Fruit fly (Drosophila melanogaster): Measurements from ENCODE around the gene Rpp30.

Gene Rpp30

DNA sequence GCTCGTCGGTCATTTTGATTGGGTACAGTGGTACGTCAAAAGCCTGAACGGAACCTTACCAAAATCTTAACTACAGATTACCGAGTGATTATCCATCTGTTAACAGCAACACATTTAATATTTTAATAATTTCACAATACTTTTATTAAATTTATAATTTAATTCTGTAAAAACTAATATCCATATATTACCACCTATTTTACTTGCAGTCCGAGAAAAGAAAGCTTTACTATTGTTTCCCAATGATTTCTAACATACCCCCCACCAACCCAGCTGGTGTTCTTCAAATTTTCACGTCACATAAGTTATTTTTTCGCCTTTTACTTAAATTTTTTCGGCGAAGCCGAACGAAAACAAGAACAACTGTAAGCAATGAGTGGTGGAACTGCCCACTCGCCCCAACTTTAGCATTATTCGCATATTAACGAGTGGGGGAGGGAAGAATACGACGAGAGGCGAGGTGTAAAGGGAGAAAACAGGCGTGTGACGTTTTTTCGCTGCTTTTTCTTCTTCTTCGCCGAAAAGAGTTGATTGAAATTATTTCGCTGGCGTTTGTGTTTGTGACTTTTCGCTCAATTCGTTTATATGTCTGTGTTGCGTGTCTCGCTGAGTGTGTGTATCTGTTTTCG lies 4.2 kb downstream of the Rpp30 start:
- no peak for TF ChIP-seq psq (optimal IDR thresholded peaks at IDR 0.05)
- TF ChIP-seq Myc (optimal IDR thresholded peaks at IDR 0.05), result no peak

DNA sequence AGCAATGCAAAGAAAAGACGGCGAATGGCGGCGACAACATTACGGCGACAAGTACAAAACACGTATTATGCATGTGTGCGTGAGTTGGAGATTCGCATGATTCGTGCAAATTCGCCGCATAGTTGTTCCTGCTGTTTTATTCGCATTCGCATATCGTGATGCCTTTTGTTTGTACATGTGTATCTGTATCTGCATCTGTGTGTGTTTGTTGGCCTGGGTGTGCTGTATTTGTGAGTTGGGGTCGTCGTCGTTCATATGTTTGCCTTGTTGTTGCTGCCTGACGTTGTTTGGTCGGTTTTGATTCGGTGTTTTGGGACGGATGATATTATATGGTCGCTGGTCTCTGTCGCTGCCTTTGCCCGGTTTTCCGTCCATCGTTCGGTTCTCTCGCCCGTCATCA lies 4.7 kb downstream of the Rpp30 start:
- no peak for TF ChIP-seq h (optimal IDR thresholded peaks at IDR 0.05)
- no peak for TF ChIP-seq ttk (optimal IDR thresholded peaks at IDR 0.05)
- no peak for TF ChIP-seq Myc (optimal IDR thresholded peaks at IDR 0.05)
- TF ChIP-seq insv (optimal IDR thresholded peaks at IDR 0.05), result no peak
- no peak for TF ChIP-seq psq (optimal IDR thresholded peaks at IDR 0.05)
- no peak for TF ChIP-seq Sin3A (optimal IDR thresholded peaks at IDR 0.05)

DNA sequence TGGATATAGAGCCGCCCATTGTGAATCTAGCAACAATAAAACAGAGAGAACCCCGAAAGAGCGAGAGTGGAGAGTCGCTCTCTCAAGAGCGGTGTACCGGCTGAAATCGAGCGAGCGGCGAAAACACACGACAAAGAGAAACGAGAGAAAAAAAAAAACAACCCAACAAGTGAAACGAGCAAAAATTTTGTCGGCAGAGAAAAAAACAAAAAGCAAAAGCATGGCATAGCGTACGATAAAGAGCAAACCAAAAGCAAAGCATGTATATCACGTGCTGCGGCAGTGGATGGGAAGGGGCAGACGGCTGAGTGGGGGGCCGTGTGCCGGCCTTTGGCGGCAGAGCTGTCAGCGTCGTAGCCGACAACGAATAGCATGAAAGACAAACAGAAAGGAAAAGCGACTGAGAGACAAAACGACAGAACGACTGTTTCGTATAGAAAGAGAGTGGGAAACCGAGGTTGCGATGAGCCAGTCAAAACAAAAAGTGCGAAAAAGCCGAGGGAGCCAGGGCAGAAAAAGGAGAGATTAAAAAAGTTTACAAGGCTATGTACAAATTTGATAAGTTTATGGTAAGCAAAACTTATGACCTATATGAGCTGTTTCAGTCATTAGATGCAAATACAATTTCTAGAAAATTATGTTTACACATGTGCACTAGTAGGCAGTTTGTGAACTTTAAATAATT lies 5.4 kb downstream of the Rpp30 start:
- no peak for TF ChIP-seq h (optimal IDR thresholded peaks at IDR 0.05)
- TF ChIP-seq Sin3A (optimal IDR thresholded peaks at IDR 0.05), result no peak
- TF ChIP-seq ttk (optimal IDR thresholded peaks at IDR 0.05), result no peak
- TF ChIP-seq Myc (optimal IDR thresholded peaks at IDR 0.05), result no peak
- TF ChIP-seq psq (optimal IDR thresholded peaks at IDR 0.05), result peak; percentile 80

DNA sequence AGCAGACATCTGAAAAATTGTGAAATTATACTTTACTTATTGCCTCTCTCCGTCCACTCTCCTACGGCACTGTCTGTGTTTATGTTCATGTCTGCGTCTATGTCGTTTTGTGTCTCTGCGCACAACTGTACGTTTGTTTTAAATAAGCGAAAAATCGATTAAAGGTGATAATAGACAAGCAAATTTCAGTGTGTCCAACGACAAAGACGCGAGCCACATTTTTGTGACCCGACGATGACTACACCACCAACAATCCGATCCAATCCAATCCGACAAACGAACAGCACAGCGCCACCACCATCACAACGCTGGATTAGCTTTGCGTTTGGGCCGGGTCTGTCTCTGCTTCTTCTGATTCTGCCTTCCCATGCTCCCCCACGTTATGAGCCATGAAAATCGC lies 7.6 kb downstream of the Rpp30 start:
- TF ChIP-seq psq (optimal IDR thresholded peaks at IDR 0.05), result no peak
- TF ChIP-seq insv (optimal IDR thresholded peaks at IDR 0.05), result no peak
- no peak for TF ChIP-seq h (optimal IDR thresholded peaks at IDR 0.05)
- TF ChIP-seq ttk (optimal IDR thresholded peaks at IDR 0.05), result no peak
- no peak for TF ChIP-seq Myc (optimal IDR thresholded peaks at IDR 0.05)
- TF ChIP-seq Sin3A (optimal IDR thresholded peaks at IDR 0.05), result no peak

DNA sequence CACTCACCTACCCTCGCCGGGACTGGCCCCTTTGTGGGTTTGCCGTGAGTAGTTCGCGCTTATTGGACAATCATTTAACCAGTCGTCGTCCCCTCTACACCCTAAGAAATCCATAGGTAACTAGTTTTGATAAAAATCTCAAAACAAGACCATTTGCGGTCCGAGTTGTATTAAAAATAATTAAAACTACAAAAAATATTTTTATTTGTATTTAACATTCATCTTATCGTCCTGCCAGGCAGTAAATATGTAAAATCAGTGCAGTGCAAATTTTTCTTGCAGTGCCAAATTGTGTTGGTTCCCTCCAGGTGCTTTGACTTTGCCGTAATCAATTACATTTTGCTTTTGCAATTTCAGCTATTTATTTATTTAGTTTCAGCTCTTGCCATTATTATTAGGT lies 8.4 kb downstream of the Rpp30 start:
- TF ChIP-seq insv (optimal IDR thresholded peaks at IDR 0.05) (no peak), ttk (optimal IDR thresholded peaks at IDR 0.05) (no peak), Sin3A (optimal IDR thresholded peaks at IDR 0.05) (no peak), psq (optimal IDR thresholded peaks at IDR 0.05) (no peak), Myc (optimal IDR thresholded peaks at IDR 0.05) (no peak), h (optimal IDR thresholded peaks at IDR 0.05) (no peak)

DNA sequence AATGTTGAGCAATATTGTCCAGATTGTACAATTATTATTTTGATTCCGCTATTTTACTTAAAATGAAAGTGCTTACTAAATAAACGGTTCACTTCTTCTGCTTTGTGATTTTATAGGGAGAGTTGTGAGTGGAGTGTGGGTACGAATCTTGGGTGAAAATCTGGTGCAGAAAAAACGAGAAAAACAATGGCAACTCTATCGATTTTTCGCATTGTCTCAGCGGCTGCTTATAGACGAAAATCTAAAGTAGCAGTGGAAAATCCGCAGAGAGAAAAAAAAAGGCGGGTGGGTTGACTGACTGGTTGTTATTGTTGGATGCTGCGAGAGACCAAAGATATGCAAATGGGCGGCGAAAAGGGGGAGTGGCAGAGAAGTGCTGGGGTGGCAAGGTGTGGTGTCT lies 9.1 kb downstream of the Rpp30 start:
- TF ChIP-seq Myc (optimal IDR thresholded peaks at IDR 0.05), result no peak
- no peak for TF ChIP-seq h (optimal IDR thresholded peaks at IDR 0.05)
- no peak for TF ChIP-seq ttk (optimal IDR thresholded peaks at IDR 0.05)
- no peak for TF ChIP-seq psq (optimal IDR thresholded peaks at IDR 0.05)
- TF ChIP-seq Sin3A (optimal IDR thresholded peaks at IDR 0.05), result no peak
- no peak for TF ChIP-seq insv (optimal IDR thresholded peaks at IDR 0.05)

DNA sequence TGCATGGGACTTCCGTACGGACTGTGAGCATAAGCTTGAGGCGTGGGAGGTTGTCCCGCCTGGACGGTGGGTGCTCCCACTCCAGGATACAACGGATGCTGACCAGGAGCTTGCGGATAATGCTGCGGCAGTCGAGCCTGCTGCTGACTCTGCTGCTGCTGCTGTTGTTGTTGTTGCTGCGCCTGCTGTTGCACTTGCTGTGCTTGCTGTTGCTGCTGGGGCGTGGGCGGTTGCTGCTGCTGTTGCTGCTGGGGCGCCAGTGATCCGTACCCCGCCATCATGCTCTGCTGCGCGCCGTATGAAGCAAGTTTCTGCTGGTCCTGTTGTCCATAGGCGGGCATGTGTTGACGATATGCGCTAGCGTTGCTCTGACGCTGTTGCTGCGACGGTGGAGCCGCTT lies 10.8 kb downstream of the Rpp30 start:
- TF ChIP-seq Sin3A (optimal IDR thresholded peaks at IDR 0.05) (no peak), Myc (optimal IDR thresholded peaks at IDR 0.05) (no peak), h (optimal IDR thresholded peaks at IDR 0.05) (no peak), psq (optimal IDR thresholded peaks at IDR 0.05) (no peak), insv (optimal IDR thresholded peaks at IDR 0.05) (no peak), ttk (optimal IDR thresholded peaks at IDR 0.05) (no peak)

DNA sequence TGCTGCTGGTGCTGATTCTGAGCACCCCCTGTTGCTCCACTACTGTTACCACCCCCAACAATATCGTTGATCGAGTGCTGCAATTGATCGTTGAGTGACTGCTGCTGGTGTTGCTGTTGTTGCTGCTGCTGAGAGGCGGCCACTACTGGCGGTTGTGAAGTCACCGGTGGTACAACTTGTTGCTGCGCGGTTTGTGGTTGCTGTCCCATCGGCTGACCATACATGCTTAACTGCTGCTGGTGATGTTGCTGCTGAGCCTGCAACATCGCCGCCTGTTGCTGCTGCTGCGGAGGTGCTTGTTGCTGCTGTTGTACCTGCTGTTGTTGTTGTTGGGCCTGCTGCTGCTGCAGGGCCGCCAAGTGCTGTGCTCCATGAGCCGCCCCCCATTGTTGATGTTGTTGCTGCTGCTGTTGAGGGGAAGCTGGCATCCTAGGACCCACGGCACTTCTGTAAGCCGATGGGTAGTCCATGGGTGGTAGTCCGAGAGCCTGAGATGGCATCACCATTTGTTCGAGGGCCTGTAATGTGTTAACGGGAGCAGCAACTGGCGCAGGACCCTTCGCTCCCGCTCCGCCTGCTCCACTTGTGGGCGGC lies 11.9 kb downstream of the Rpp30 start:
- no peak for TF ChIP-seq psq (optimal IDR thresholded peaks at IDR 0.05)
- no peak for TF ChIP-seq Myc (optimal IDR thresholded peaks at IDR 0.05)

DNA sequence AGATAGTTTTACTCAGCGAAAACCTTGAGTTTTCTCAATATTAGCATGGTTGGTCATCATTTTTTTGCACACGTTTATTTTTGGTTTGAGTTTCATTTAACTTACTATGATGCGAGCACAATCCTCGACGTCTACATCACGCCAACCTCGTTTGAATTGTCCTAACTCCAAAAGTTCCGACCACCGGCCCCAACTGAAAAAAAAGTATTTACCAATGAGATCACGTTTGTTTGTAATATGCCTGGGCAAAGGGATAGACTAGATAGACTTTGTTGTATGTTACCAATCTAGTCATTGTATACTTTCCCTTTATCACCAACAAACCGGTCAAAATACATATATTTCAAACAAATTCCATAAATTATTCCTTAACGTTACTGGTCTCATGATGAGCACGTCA lies 20.0 kb downstream of the Rpp30 start, which contains the start of gene CG13693:
Gene CG13693 (plus strand): TSS at position 301 of the 400 bp plus-strand sequence.
- TF ChIP-seq ttk (optimal IDR thresholded peaks at IDR 0.05) (no peak), psq (optimal IDR thresholded peaks at IDR 0.05) (no peak), Sin3A (optimal IDR thresholded peaks at IDR 0.05) (no peak), insv (optimal IDR thresholded peaks at IDR 0.05) (no peak), Myc (optimal IDR thresholded peaks at IDR 0.05) (no peak), h (optimal IDR thresholded peaks at IDR 0.05) (no peak)

DNA sequence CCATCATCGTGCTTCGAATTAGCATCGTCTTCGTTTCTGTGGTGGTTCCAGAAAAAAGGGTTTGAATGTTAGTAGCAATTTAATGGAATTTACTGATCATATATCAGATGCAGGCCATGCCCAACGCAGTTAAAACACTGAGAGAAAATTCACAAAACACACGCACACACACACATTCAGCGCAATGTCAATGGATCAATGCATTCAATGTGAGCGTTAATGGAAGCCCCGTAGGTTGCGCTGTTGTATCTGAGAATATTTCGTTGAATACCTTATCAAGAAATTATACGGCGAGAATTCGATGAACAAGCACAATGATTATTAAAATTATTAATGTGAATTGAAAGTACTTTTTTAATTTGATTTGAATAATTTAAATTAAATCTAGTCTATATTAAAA lies 23.9 kb downstream of the Rpp30 start:
- TF ChIP-seq Myc (optimal IDR thresholded peaks at IDR 0.05) (no peak), ttk (optimal IDR thresholded peaks at IDR 0.05) (no peak), h (optimal IDR thresholded peaks at IDR 0.05) (no peak), Sin3A (optimal IDR thresholded peaks at IDR 0.05) (no peak), psq (optimal IDR thresholded peaks at IDR 0.05) (no peak), insv (optimal IDR thresholded peaks at IDR 0.05) (no peak)

DNA sequence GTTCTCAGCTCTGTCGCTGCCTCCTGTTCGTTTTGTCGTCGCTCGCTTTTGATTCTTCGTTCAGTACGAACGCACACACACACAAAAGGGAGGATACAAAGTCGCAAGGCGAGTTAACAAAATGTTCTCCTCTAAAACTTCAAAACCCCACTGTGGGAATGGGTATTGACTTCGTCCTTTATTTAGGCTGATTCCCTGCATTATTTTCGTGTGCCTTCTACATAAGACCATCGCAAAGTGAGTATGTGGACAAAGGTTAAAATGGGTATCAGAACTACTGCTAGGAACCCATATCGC lies 26.8 kb downstream of the Rpp30 start:
- no peak for TF ChIP-seq h (optimal IDR thresholded peaks at IDR 0.05)
- TF ChIP-seq ttk (optimal IDR thresholded peaks at IDR 0.05), result no peak
- TF ChIP-seq psq (optimal IDR thresholded peaks at IDR 0.05), result no peak
- TF ChIP-seq Sin3A (optimal IDR thresholded peaks at IDR 0.05), result no peak
- TF ChIP-seq Myc (optimal IDR thresholded peaks at IDR 0.05), result no peak
- no peak for TF ChIP-seq insv (optimal IDR thresholded peaks at IDR 0.05)

DNA sequence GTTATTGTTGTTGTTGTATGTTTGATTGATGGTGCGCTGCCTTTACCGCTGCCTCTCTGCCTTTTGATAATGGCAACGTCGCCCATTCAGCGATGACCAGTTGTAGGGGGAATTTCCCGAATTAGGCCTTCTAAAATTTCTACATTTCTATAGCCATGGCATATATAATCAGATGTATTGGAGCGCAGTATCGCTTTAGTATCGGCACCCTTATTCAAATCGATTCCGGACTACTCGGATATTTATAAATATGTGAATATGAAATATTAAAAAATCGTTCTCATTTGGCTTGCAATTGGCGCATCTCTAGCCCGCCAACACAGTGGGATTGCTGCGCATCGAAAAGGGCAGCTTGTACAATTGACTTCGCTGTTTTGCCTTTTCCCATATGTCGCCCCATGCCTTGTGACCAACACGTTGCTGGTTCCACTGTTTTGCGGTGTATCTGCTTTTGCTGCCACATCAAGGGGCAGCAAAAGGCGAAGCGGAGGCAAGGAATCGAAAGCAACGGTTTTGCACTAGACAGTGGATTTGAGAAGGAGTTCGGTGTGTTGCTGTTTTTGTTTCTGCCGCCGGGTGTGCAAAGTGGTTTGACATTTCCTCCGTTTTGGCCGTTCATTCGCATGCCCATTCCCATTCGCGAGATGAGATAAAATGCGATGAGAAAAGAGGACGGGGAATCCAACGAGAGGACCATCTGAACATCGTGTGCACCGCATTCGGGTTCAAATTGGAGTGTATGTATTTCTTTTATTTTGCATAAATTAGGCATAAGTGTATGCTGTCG lies 27.4 kb downstream of the Rpp30 start:
- TF ChIP-seq insv (optimal IDR thresholded peaks at IDR 0.05), result no peak
- TF ChIP-seq Myc (optimal IDR thresholded peaks at IDR 0.05), result no peak
- no peak for TF ChIP-seq Sin3A (optimal IDR thresholded peaks at IDR 0.05)
- TF ChIP-seq psq (optimal IDR thresholded peaks at IDR 0.05), result no peak
- TF ChIP-seq ttk (optimal IDR thresholded peaks at IDR 0.05), result no peak
- TF ChIP-seq h (optimal IDR thresholded peaks at IDR 0.05), result no peak

Data from Kc167 (cell line).